Fruit fly (Drosophila melanogaster): ENCODE results near the gene COX7A.

Gene COX7A

dm6 chr3R:8317709-8318335 is 23.0 kb downstream of the COX7A start (continued):
- TF ChIP-seq lilli (GFP tag; optimal IDR thresholded peaks at IDR 0.05) (peak; percentile 25), repo (GFP tag; optimal IDR thresholded peaks at IDR 0.05) (no peak), ATbp (GFP tag; optimal IDR thresholded peaks at IDR 0.05) (no peak), YL-1 (GFP tag; optimal IDR thresholded peaks at IDR 0.05) (no peak), CG8388 (GFP tag; optimal IDR thresholded peaks at IDR 0.05) (no peak), Optix (GFP tag; IDR thresholded peaks at IDR 0.05) (no peak), CG30403 (GFP tag; optimal IDR thresholded peaks at IDR 0.05) (peak; percentile 3), kni (GFP tag; optimal IDR thresholded peaks at IDR 0.05) (no peak), hbn (GFP tag; IDR thresholded peaks at IDR 0.05; ENCODE audit: partially characterized antibody) (no peak), CG2875 (GFP tag; optimal IDR thresholded peaks at IDR 0.05) (no peak), esg (GFP tag; conservative IDR thresholded peaks at IDR 0.05) (no peak), CG4854 (GFP tag; optimal IDR thresholded peaks at IDR 0.05) (no peak), Nf-YB (GFP tag; optimal IDR thresholded peaks at IDR 0.05) (no peak), NC2β (GFP tag; optimal IDR thresholded peaks at IDR 0.05) (no peak), Pdp1 (GFP tag; optimal IDR thresholded peaks at IDR 0.05) (peak in 1 of 2 experiments; percentile 69), lola (GFP tag; optimal IDR thresholded peaks at IDR 0.05) (no peak), nerfin-2 (GFP tag; IDR thresholded peaks at IDR 0.05; ENCODE audit: partially characterized antibody) (no peak), gfzf (GFP tag; optimal IDR thresholded peaks at IDR 0.05) (no peak), CG8089 (GFP tag; optimal IDR thresholded peaks at IDR 0.05) (no peak), so (GFP tag; IDR thresholded peaks at IDR 0.05) (no peak), CG12104 (GFP tag; optimal IDR thresholded peaks at IDR 0.05) (no peak), bsh (GFP tag; optimal IDR thresholded peaks at IDR 0.05) (no peak), CG13624 (GFP tag; optimal IDR thresholded peaks at IDR 0.05) (no peak), nerfin-1 (tag; optimal IDR thresholded peaks at IDR 0.05) (no peak), Hr78 (GFP tag; optimal IDR thresholded peaks at IDR 0.05) (no peak), zfh2 (GFP tag; optimal IDR thresholded peaks at IDR 0.05) (no peak), pzg (GFP tag; optimal IDR thresholded peaks at IDR 0.05) (no peak), GATAe (GFP tag; conservative IDR thresholded peaks at IDR 0.05) (no peak), CG6175 (GFP tag; IDR thresholded peaks at IDR 0.05) (no peak), CG34422 (GFP tag; IDR thresholded peaks at IDR 0.05) (no peak), CG14710 (tag; optimal IDR thresholded peaks at IDR 0.05) (no peak), CG31388 (GFP tag; optimal IDR thresholded peaks at IDR 0.05) (no peak), vnd (GFP tag; IDR thresholded peaks at IDR 0.05; ENCODE audit: partially characterized antibody) (no peak), Antp (GFP tag; optimal IDR thresholded peaks at IDR 0.05) (no peak), Dp (GFP tag; optimal IDR thresholded peaks at IDR 0.05) (no peak), pb (GFP tag; optimal IDR thresholded peaks at IDR 0.05) (no peak), p53 (GFP tag; optimal IDR thresholded peaks at IDR 0.05) (no peak), Sin3A (optimal IDR thresholded peaks at IDR 0.05) (no peak), CG15479 (GFP tag; optimal IDR thresholded peaks at IDR 0.05) (peak; percentile 13), btn (GFP tag; optimal IDR thresholded peaks at IDR 0.05) (no peak), sd (tag; optimal IDR thresholded peaks at IDR 0.05) (peak; percentile 41), amos (GFP tag; IDR thresholded peaks at IDR 0.05; ENCODE audit: partially characterized antibody) (no peak), Sox100B (GFP tag; optimal IDR thresholded peaks at IDR 0.05) (no peak), tio (GFP tag; optimal IDR thresholded peaks at IDR 0.05) (no peak), scrt (GFP tag; optimal IDR thresholded peaks at IDR 0.05) (no peak), bigmax (GFP tag; optimal IDR thresholded peaks at IDR 0.05) (no peak), Rfx (GFP tag; IDR thresholded peaks at IDR 0.05) (peak; percentile 51; the same call in 1 of the 2 replicates), hb (GFP tag; IDR thresholded peaks at IDR 0.05; ENCODE audit: partially characterized antibody) (no peak), gt (GFP tag; IDR thresholded peaks at IDR 0.05) (no peak), Lim3 (GFP tag; IDR thresholded peaks at IDR 0.05) (no peak)
